Worm (Caenorhabditis elegans) whole organism, midembryonic: Measurements from ENCODE around the gene tat-1.

Source experiments
- flt-1 ChIP-seq: fragments of 200-800 bp; sonication (Bioruptor generic); IDR thresholded peaks from 2 replicates; pipeline ENCODE4 v1.3.6; 2022; ENCODE audit warnings: missing genetic modification characterization, missing compliant biosample characterization
- med-1 ChIP-seq: sonication (generic microtip); optimal IDR thresholded peaks from 2 replicates; lab custom pipeline; 2017; ENCODE audit warnings: missing genetic modification characterization, mild to moderate bottlenecking, missing compliant biosample characterization, antibody characterized with exemption, missing genetic modification reagents; ENCODE audit not compliant: insufficient read depth
- tab-1 ChIP-seq: fragments of 200-800 bp; sonication (Bioruptor generic); IDR thresholded peaks from 2 replicates; pipeline ENCODE4 v1.3.6; 2022; ENCODE audit warnings: missing genetic modification characterization, missing compliant biosample characterization

DNA sequence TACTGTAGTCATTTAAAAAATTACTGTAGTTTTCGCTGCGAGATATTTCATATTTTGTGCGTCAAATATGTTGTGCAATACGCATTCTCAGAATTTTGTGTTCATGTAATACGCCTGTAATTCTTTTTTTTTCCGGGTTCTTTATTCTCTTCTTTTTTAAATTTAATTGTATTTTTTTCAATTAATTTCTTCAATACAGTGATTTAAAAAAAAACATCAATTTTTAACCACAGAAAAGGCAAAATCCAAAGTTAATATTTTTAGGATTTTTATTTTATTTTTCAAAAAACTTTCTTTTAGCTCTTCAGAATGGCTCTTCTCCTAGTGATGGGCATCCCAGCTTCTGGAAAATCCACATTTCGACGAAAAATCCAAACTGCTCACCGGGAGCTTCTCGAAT lies 44.8 kb upstream of the tat-1 start, which contains the start of gene pstk-1:
- TF ChIP-seq tab-1 (GFP tag; lab: Robert Waterston, UW) (no peak), flt-1 (GFP tag; lab: Robert Waterston, UW) (no peak), med-1 (GFP tag; lab: Kevin White, UChicago) (no peak)
